Worm (Caenorhabditis elegans): Measurements from ENCODE around the gene C56E6.2.

- TF ChIP-seq him-1 (tag; optimal IDR thresholded peaks at IDR 0.05) (no peak), W03F9.2 (tag; optimal IDR thresholded peaks at IDR 0.05) (no peak), dao-5 (tag; optimal IDR thresholded peaks at IDR 0.05) (no peak)
Measured at ce11 chrII:6498609-6499008, 26.1 kb upstream of the C56E6.2 start.
